Worm (Caenorhabditis elegans) whole organism, midembryonic: ENCODE data around the gene F57C7.4.

Experiments used
- cog-1 ChIP-seq: sonication (generic microtip); optimal IDR thresholded peaks from 2 replicates; lab custom pipeline; 2016; ENCODE audit warnings: missing genetic modification characterization, missing compliant biosample characterization
- flt-1 ChIP-seq: fragments of 200-800 bp; sonication (Bioruptor generic); IDR thresholded peaks from 2 replicates; pipeline ENCODE4 v1.3.6; 2022; ENCODE audit warnings: missing genetic modification characterization, missing compliant biosample characterization
- tab-1 ChIP-seq: fragments of 200-800 bp; sonication (Bioruptor generic); IDR thresholded peaks from 2 replicates; pipeline ENCODE4 v1.3.6; 2022; ENCODE audit warnings: missing genetic modification characterization, missing compliant biosample characterization
- ztf-23 ChIP-seq: fragments of 200-800 bp; sonication (Bioruptor generic); IDR thresholded peaks from 2 replicates; pipeline ENCODE4 v1.3.6; 2022; ENCODE audit warnings: missing genetic modification reagents, missing genetic modification characterization, missing compliant biosample characterization
- ztf-29 ChIP-seq: fragments of 200-800 bp; sonication (Bioruptor generic); IDR thresholded peaks from 2 replicates; pipeline ENCODE4 v1.3.6; 2022; ENCODE audit warnings: missing genetic modification reagents, missing genetic modification characterization, missing compliant biosample characterization

ce11 chrX:10566775-10567174 lies 22.6 kb downstream of the F57C7.4 start:
- TF ChIP-seq ztf-29: no peak
- no peak for TF ChIP-seq flt-1 (GFP tag; lab: Robert Waterston, UW)
- no peak for TF ChIP-seq tab-1 (GFP tag; lab: Robert Waterston, UW)
- TF ChIP-seq ztf-23 (GFP tag; lab: Robert Waterston, UW): no peak
- no peak for TF ChIP-seq cog-1 (tag; lab: Kevin White, UChicago)
